Fruit fly (Drosophila melanogaster) whole organism, embryonic: ENCODE measurements around the gene CG2157.

ENCODE experiments used
- Adf1 ChIP-seq: fragments of 200-800 bp; sonication (Bioruptor generic); IDR thresholded peaks from 2 replicates; pipeline ENCODE4 v1.3.6; 2022; ENCODE audit warnings: missing biosample characterization, missing genetic modification characterization
- CG10209 ChIP-seq: fragments of 200-800 bp; sonication (Bioruptor generic); optimal IDR thresholded peaks from 3 replicates; lab custom pipeline; 2017; ENCODE audit warnings: missing biosample characterization, mild to moderate bottlenecking, missing genetic modification characterization, missing genetic modification reagents
- CG12299 ChIP-seq: fragments of 200-800 bp; sonication (Bioruptor generic); optimal IDR thresholded peaks from 2 replicates; lab custom pipeline; 2018; ENCODE audit warnings: missing biosample characterization, mild to moderate bottlenecking, missing genetic modification characterization
- CG12942 ChIP-seq: fragments of 200-800 bp; sonication (Bioruptor generic); optimal IDR thresholded peaks from 3 replicates; lab custom pipeline; 2016; ENCODE audit warnings: missing biosample characterization, missing genetic modification characterization
- CG1603 ChIP-seq: fragments of 200-800 bp; sonication (Bioruptor generic); optimal IDR thresholded peaks from 2 replicates; lab custom pipeline; 2019; ENCODE audit warnings: missing biosample characterization, mild to moderate bottlenecking, missing genetic modification characterization, moderate library complexity
- CG17359 ChIP-seq: fragments of 200-800 bp; sonication (Bioruptor generic); optimal IDR thresholded peaks from 3 replicates; lab custom pipeline; 2018; ENCODE audit warnings: missing biosample characterization, mild to moderate bottlenecking, missing genetic modification characterization, moderate library complexity
- CG17385 ChIP-seq: fragments of 200-800 bp; sonication (Bioruptor generic); optimal IDR thresholded peaks from 3 replicates; lab custom pipeline; 2018; ENCODE audit warnings: missing biosample characterization, mild to moderate bottlenecking, missing genetic modification characterization
- CG17612 ChIP-seq: fragments of 200-800 bp; sonication (Bioruptor generic); IDR thresholded peaks from 2 replicates; pipeline ENCODE4 v1.3.6; 2022; ENCODE audit warnings: missing biosample characterization, missing genetic modification characterization
- CG2199 ChIP-seq: fragments of 200-800 bp; sonication (Bioruptor generic); IDR thresholded peaks from 3 replicates; pipeline ENCODE4 v1.3.6; 2022; ENCODE audit warnings: missing biosample characterization, missing genetic modification characterization
- CG2712 ChIP-seq: fragments of 200-800 bp; optimal IDR thresholded peaks from 3 replicates; lab custom pipeline; 2019; ENCODE audit warnings: missing biosample characterization, mild to moderate bottlenecking, missing genetic modification characterization, moderate library complexity
- CG31365 ChIP-seq: fragments of 200-800 bp; sonication (Bioruptor generic); optimal IDR thresholded peaks from 2 replicates; lab custom pipeline; 2018; ENCODE audit warnings: missing biosample characterization, mild to moderate bottlenecking, missing genetic modification characterization
- CG4707 ChIP-seq: fragments of 200-800 bp; sonication (Bioruptor generic); optimal IDR thresholded peaks from 2 replicates; lab custom pipeline; 2018; ENCODE audit warnings: missing biosample characterization, mild to moderate bottlenecking, missing genetic modification characterization, moderate library complexity
- CG5245 ChIP-seq: fragments of 200-800 bp; sonication (Bioruptor generic); optimal IDR thresholded peaks from 3 replicates; lab custom pipeline; 2016; ENCODE audit warnings: missing biosample characterization, missing genetic modification characterization
- CG6272 ChIP-seq: fragments of 200-800 bp; sonication (Bioruptor generic); IDR thresholded peaks from 2 replicates; pipeline ENCODE4 v1.3.6; 2022; ENCODE audit warnings: missing biosample characterization, missing genetic modification characterization
- CG6654 ChIP-seq: fragments of 200-800 bp; sonication (Bioruptor generic); optimal IDR thresholded peaks from 2 replicates; lab custom pipeline; 2017; ENCODE audit warnings: missing biosample characterization, mild to moderate bottlenecking, missing genetic modification characterization
- CG6791 ChIP-seq: fragments of 200-800 bp; sonication (Bioruptor generic); IDR thresholded peaks from 3 replicates; pipeline ENCODE4 v1.3.6; 2022; ENCODE audit warnings: missing biosample characterization, missing genetic modification characterization; ENCODE audit not compliant: partially characterized antibody
- CG6854 ChIP-seq: fragments of 200-800 bp; sonication (Bioruptor generic); optimal IDR thresholded peaks from 3 replicates; lab custom pipeline; 2017; ENCODE audit warnings: missing biosample characterization, mild to moderate bottlenecking, missing genetic modification characterization
- CG7839 ChIP-seq: fragments of 200-800 bp; sonication (Bioruptor generic); optimal IDR thresholded peaks from 3 replicates; lab custom pipeline; 2018; ENCODE audit warnings: missing biosample characterization, mild to moderate bottlenecking, missing genetic modification characterization, moderate library complexity
- CG7987 ChIP-seq: fragments of 200-800 bp; sonication (Bioruptor generic); optimal IDR thresholded peaks from 2 replicates; lab custom pipeline; 2018; ENCODE audit warnings: missing biosample characterization, mild to moderate bottlenecking, missing genetic modification characterization, moderate library complexity
- CG8290 ChIP-seq, 3 experiments: fragments of 200-800 bp; sonication (Bioruptor generic); optimal IDR thresholded peaks; 2 replicates each; lab custom pipeline; 2016 to 2019; ENCODE audit warnings: missing biosample characterization in 3 of 3, missing genetic modification characterization in 3 of 3, mild to moderate bottlenecking in 2 of 3, moderate library complexity in 1 of 3
- CG8765 ChIP-seq: fragments of 200-800 bp; sonication (Bioruptor generic); IDR thresholded peaks from 2 replicates; pipeline ENCODE4 v1.3.6; 2022; ENCODE audit warnings: missing biosample characterization, missing genetic modification characterization
- CG9932 ChIP-seq: fragments of 200-800 bp; sonication (Bioruptor generic); IDR thresholded peaks from 2 replicates; pipeline ENCODE4 v1.3.6; 2022; ENCODE audit warnings: missing biosample characterization, missing genetic modification characterization
- Camta ChIP-seq: fragments of 200-800 bp; sonication (Bioruptor generic); optimal IDR thresholded peaks from 2 replicates; lab custom pipeline; 2016; ENCODE audit warnings: missing biosample characterization, missing genetic modification characterization
- Dad ChIP-seq: fragments of 200-800 bp; sonication (Bioruptor generic); optimal IDR thresholded peaks from 3 replicates; lab custom pipeline; 2016; ENCODE audit warnings: missing biosample characterization, missing genetic modification characterization
- Doc3 ChIP-seq: fragments of 200-800 bp; sonication (Bioruptor generic); IDR thresholded peaks from 3 replicates; pipeline ENCODE4 v1.3.6; 2022; ENCODE audit warnings: missing biosample characterization, missing genetic modification characterization; ENCODE audit not compliant: partially characterized antibody
- E2f1 ChIP-seq: fragments of 200-800 bp; sonication (Bioruptor generic); IDR thresholded peaks from 2 replicates; pipeline ENCODE4 v1.3.6; 2022; ENCODE audit warnings: missing biosample characterization, missing genetic modification characterization
- Eip74EF ChIP-seq, 2 experiments: fragments of 200-800 bp in 1 of 2; fragments of >200 bp in 1 of 2; sonication (Bioruptor generic) in 1 of 2; optimal IDR thresholded peaks; 2 replicates each; lab custom pipeline; 2017 to 2019; ENCODE audit warnings: missing biosample characterization in 2 of 2, missing genetic modification characterization in 2 of 2, mild to moderate bottlenecking in 1 of 2, moderate library complexity in 1 of 2
- HHEX ChIP-seq: fragments of 200-800 bp; sonication (Bioruptor generic); optimal IDR thresholded peaks from 3 replicates; lab custom pipeline; 2017; ENCODE audit warnings: missing biosample characterization, mild to moderate bottlenecking, missing genetic modification characterization, missing genetic modification reagents
- Lhr ChIP-seq: fragments of 200-800 bp; sonication (Bioruptor generic); optimal IDR thresholded peaks from 3 replicates; lab custom pipeline; 2017; ENCODE audit warnings: mild to moderate bottlenecking, missing biosample characterization, missing genetic modification reagents, missing genetic modification characterization
- MTF-1 ChIP-seq: fragments of 200-800 bp; sonication (Bioruptor generic); optimal IDR thresholded peaks from 2 replicates; lab custom pipeline; 2018; ENCODE audit warnings: missing biosample characterization, mild to moderate bottlenecking, missing genetic modification characterization, borderline replicate concordance
- Max ChIP-seq: fragments of 200-800 bp; sonication (Bioruptor generic); optimal IDR thresholded peaks from 2 replicates; lab custom pipeline; 2016; ENCODE audit warnings: missing biosample characterization, mild to moderate bottlenecking, missing genetic modification characterization
- Med ChIP-seq: fragments of 200-800 bp; sonication (Bioruptor generic); peaks from one replicate; lab custom pipeline; 2016; ENCODE audit warnings: missing biosample characterization, missing genetic modification characterization, mild to moderate bottlenecking, inconsistent platforms, moderate library complexity
- Optix ChIP-seq: fragments of 200-800 bp; sonication (Bioruptor generic); IDR thresholded peaks from 3 replicates; pipeline ENCODE4 v1.3.6; 2022; ENCODE audit warnings: missing biosample characterization, missing genetic modification characterization
- Sox102F ChIP-seq: fragments of 200-800 bp; sonication (Bioruptor generic); optimal IDR thresholded peaks from 2 replicates; lab custom pipeline; 2018; ENCODE audit warnings: missing biosample characterization, mild to moderate bottlenecking, missing genetic modification characterization, moderate library complexity
- aop ChIP-seq: fragments of 200-800 bp; sonication (Bioruptor generic); IDR thresholded peaks from 2 replicates; pipeline ENCODE4 v1.3.6; 2022; ENCODE audit warnings: missing biosample characterization, missing genetic modification characterization
- ap ChIP-seq: fragments of 200-800 bp; sonication (Bioruptor generic); IDR thresholded peaks from 2 replicates; pipeline ENCODE4 v1.3.6; 2022; ENCODE audit warnings: missing biosample characterization, missing genetic modification characterization
- ara ChIP-seq: fragments of 200-800 bp; sonication (Bioruptor generic); IDR thresholded peaks from 2 replicates; pipeline ENCODE4 v1.3.6; 2022; ENCODE audit warnings: missing biosample characterization, missing genetic modification characterization
- corto ChIP-seq: fragments of 200-800 bp; sonication (Bioruptor generic); optimal IDR thresholded peaks from 2 replicates; lab custom pipeline; 2016; ENCODE audit warnings: missing biosample characterization, mild to moderate bottlenecking, missing genetic modification characterization, moderate library complexity
- da ChIP-seq: fragments of 200-800 bp; sonication (Bioruptor generic); optimal IDR thresholded peaks from 2 replicates; lab custom pipeline; 2016; ENCODE audit warnings: missing biosample characterization, missing genetic modification characterization
- fd64A ChIP-seq: fragments of 200-800 bp; sonication (Bioruptor generic); optimal IDR thresholded peaks from 3 replicates; lab custom pipeline; 2018; ENCODE audit warnings: missing biosample characterization, mild to moderate bottlenecking, missing genetic modification characterization
- fd96Cb ChIP-seq: fragments of 200-800 bp; sonication (Bioruptor generic); optimal IDR thresholded peaks from 2 replicates; lab custom pipeline; 2018; ENCODE audit warnings: missing biosample characterization, mild to moderate bottlenecking, missing genetic modification characterization, moderate library complexity
- gcm ChIP-seq: fragments of 200-800 bp; sonication (Bioruptor generic); optimal IDR thresholded peaks from 2 replicates; lab custom pipeline; 2019; ENCODE audit warnings: missing biosample characterization, mild to moderate bottlenecking, missing genetic modification characterization, moderate library complexity
- gfzf ChIP-seq: fragments of 200-800 bp; sonication (Bioruptor generic); optimal IDR thresholded peaks from 2 replicates; lab custom pipeline; 2016; ENCODE audit warnings: missing biosample characterization, mild to moderate bottlenecking, missing genetic modification characterization, moderate library complexity
- hth ChIP-seq: fragments of >200 bp; optimal IDR thresholded peaks from 2 replicates; lab custom pipeline; 2017; ENCODE audit warnings: inconsistent platforms
- kay ChIP-seq: fragments of 200-800 bp; sonication (Bioruptor generic); optimal IDR thresholded peaks from 2 replicates; lab custom pipeline; 2016; ENCODE audit warnings: missing biosample characterization, missing genetic modification characterization
- onecut ChIP-seq: fragments of 200-800 bp; sonication (Bioruptor generic); IDR thresholded peaks from 2 replicates; pipeline ENCODE4 v1.3.6; 2022; ENCODE audit warnings: missing biosample characterization, missing genetic modification characterization
- pho ChIP-seq: fragments of 200-800 bp; sonication (Bioruptor generic); optimal IDR thresholded peaks from 2 replicates; lab custom pipeline; 2016; ENCODE audit warnings: missing biosample characterization, missing genetic modification characterization
- salm ChIP-seq: fragments of 200-800 bp; sonication (Bioruptor generic); optimal IDR thresholded peaks from 2 replicates; lab custom pipeline; 2018; ENCODE audit warnings: missing biosample characterization, mild to moderate bottlenecking, missing genetic modification characterization
- sr ChIP-seq: fragments of 200-800 bp; sonication (Bioruptor generic); IDR thresholded peaks from 3 replicates; pipeline ENCODE4 v1.3.6; 2022; ENCODE audit warnings: missing biosample characterization, missing genetic modification characterization

CG2157 gene

dm6 chrX:10832369-10832768 lies 36.7 kb upstream of the CG2157 start (continued):
- peak; percentile 62 for TF ChIP-seq CG17359
- peak; percentile 96 for TF ChIP-seq Med (GFP tag; lab: Kevin White, UChicago)
- peak; percentile 55 for TF ChIP-seq onecut
- no peak for TF ChIP-seq hth (lab: Kevin White, UChicago)
- peak; percentile 83 for TF ChIP-seq CG2199 (GFP tag; lab: Robert Waterston, UW)
- TF ChIP-seq Adf1 (GFP tag; lab: Robert Waterston, UW): no peak
- TF ChIP-seq Camta (GFP tag; lab: Kevin White, UChicago): peak; percentile 17
- 0 out of 2 replicates have a peak, but pooled peaks have one; percentile 6 for TF ChIP-seq CG8765 (GFP tag; lab: Robert Waterston, UW)
- peak; percentile 76 for TF ChIP-seq CG1603 (tag; lab: Kevin White, UChicago)
- no peak for TF ChIP-seq CG6854
- no peak for TF ChIP-seq CG6654 (GFP tag; lab: Kevin White, UChicago)
- no peak for TF ChIP-seq fd64A (GFP tag; lab: Kevin White, UChicago)
- peak; percentile 16 for TF ChIP-seq CG4707
- TF ChIP-seq CG12299 (tag; lab: Kevin White, UChicago): peak; percentile 47
- no peak for TF ChIP-seq ara (GFP tag; lab: Robert Waterston, UW)
- TF ChIP-seq da (GFP tag; lab: Kevin White, UChicago): peak; percentile 12
- TF ChIP-seq CG31365 (tag; lab: Kevin White, UChicago): peak; percentile 40
- TF ChIP-seq ap (GFP tag; lab: Robert Waterston, UW): peak; percentile 29; the same call in 1 of the 2 replicates
- peak; percentile 45 for TF ChIP-seq CG12942 (GFP tag; lab: Kevin White, UChicago)
- peak; percentile 71 for TF ChIP-seq CG9932 (GFP tag; lab: Robert Waterston, UW)
- TF ChIP-seq pho: peak; percentile 23
- peak; percentile 6 for TF ChIP-seq Max
- TF ChIP-seq CG5245 (GFP tag; lab: Kevin White, UChicago): peak; percentile 81
- peak; percentile 72 for TF ChIP-seq Sox102F (GFP tag; lab: Kevin White, UChicago)
- no peak for TF ChIP-seq corto (GFP tag; lab: Kevin White, UChicago)
- TF ChIP-seq CG17385 (GFP tag; lab: Kevin White, UChicago): peak; percentile 33
- TF ChIP-seq CG6791 (GFP tag; lab: Robert Waterston, UW): peak; percentile 44; the same call in 2 of the 3 replicates
- TF ChIP-seq gfzf (GFP tag; lab: Kevin White, UChicago): no peak
- TF ChIP-seq HHEX (GFP tag; lab: Kevin White, UChicago): peak; percentile 53
- TF ChIP-seq fd96Cb (tag; lab: Kevin White, UChicago): peak; percentile 30
- TF ChIP-seq Optix: peak; percentile 51; the same call in 2 of the 3 replicates
- 0 out of 3 replicates have a peak, but pooled peaks have one; percentile 8 for TF ChIP-seq sr (GFP tag; lab: Robert Waterston, UW)
- TF ChIP-seq CG7839 (tag; lab: Kevin White, UChicago): peak; percentile 70
- peak; percentile 58 for TF ChIP-seq kay
- peak; percentile 92 for TF ChIP-seq CG8290 (GFP tag; optimal IDR thresholded peaks at IDR 0.05; lab: Kevin White, UChicago)
- peak in 1 of 2 experiments; percentile 84 for TF ChIP-seq CG8290 (tag; optimal IDR thresholded peaks at IDR 0.05; lab: Kevin White, UChicago)
- TF ChIP-seq aop (GFP tag; lab: Robert Waterston, UW): 0 out of 2 replicates have a peak, but pooled peaks have one; percentile 6
- no peak for TF ChIP-seq Eip74EF (GFP tag; optimal IDR thresholded peaks at IDR 0.05; lab: Kevin White, UChicago)
- TF ChIP-seq CG6272 (GFP tag; lab: Robert Waterston, UW): no peak
- TF ChIP-seq salm: no peak
- peak; percentile 67 for TF ChIP-seq Lhr (GFP tag; lab: Kevin White, UChicago)
- peak; percentile 57 for TF ChIP-seq CG7987 (GFP tag; lab: Kevin White, UChicago)
- no peak for TF ChIP-seq gcm (GFP tag; lab: Kevin White, UChicago)
- TF ChIP-seq E2f1 (GFP tag; lab: Robert Waterston, UW): peak; percentile 64
- TF ChIP-seq Dad (GFP tag; lab: Kevin White, UChicago): peak; percentile 25
- peak; percentile 63 for TF ChIP-seq CG2712
- TF ChIP-seq Doc3: no peak
- no peak for TF ChIP-seq CG17612 (GFP tag; lab: Robert Waterston, UW)
- TF ChIP-seq CG10209: peak; percentile 57
- TF ChIP-seq MTF-1 (GFP tag; lab: Kevin White, UChicago): peak; percentile 17
